Worm (Caenorhabditis elegans) whole organism, L3 larva: ENCODE results near the gene lron-10.

ENCODE experiments used
- ZK546.5 ChIP-seq: sonication (generic microtip); optimal IDR thresholded peaks from 2 replicates; lab custom pipeline; 2017; ENCODE audit warnings: missing biosample characterization, missing genetic modification characterization
- ama-1 ChIP-seq: fragments of 150-350 bp; optimal IDR thresholded peaks from 2 replicates; lab custom pipeline; 2018
- egl-27 ChIP-seq: sonication (generic microtip); optimal IDR thresholded peaks from 4 replicates; lab custom pipeline; 2017; ENCODE audit warnings: missing biosample characterization, missing genetic modification reagents, missing genetic modification characterization
- elt-2 ChIP-seq: sonication (generic microtip); optimal IDR thresholded peaks from 2 replicates; lab custom pipeline; 2016; ENCODE audit warnings: missing genetic modification reagents, mild to moderate bottlenecking, missing genetic modification characterization, missing compliant biosample characterization
- fos-1 ChIP-seq: fragments of 150-350 bp; optimal IDR thresholded peaks from 2 replicates; lab custom pipeline; 2014; ENCODE audit warnings: missing biosample characterization, missing genetic modification characterization
- lin-39 ChIP-seq: fragments of 150-350 bp; optimal IDR thresholded peaks from 2 replicates; lab custom pipeline; 2018; ENCODE audit warnings: missing biosample characterization, missing genetic modification reagents, missing genetic modification characterization
- nhr-12 ChIP-seq: fragments of 150-350 bp; optimal IDR thresholded peaks from 2 replicates; lab custom pipeline; 2014; ENCODE audit warnings: missing biosample characterization, missing genetic modification characterization
- pha-4 ChIP-seq: fragments of 150-350 bp; optimal IDR thresholded peaks from 2 replicates; lab custom pipeline; 2014; ENCODE audit warnings: missing biosample characterization, missing genetic modification reagents, missing genetic modification characterization
- pqm-1 ChIP-seq: fragments of 150-350 bp; optimal IDR thresholded peaks from 2 replicates; lab custom pipeline; 2017; ENCODE audit warnings: missing biosample characterization, missing genetic modification characterization, inconsistent platforms
- snpc-4 ChIP-seq: fragments of 150-350 bp; optimal IDR thresholded peaks from 2 replicates; lab custom pipeline; 2014; ENCODE audit warnings: missing biosample characterization, missing genetic modification characterization
- tbx-2 ChIP-seq: sonication (generic microtip); optimal IDR thresholded peaks from 2 replicates; lab custom pipeline; 2016; ENCODE audit warnings: mild to moderate bottlenecking, missing genetic modification characterization, missing compliant biosample characterization
- zag-1 ChIP-seq: fragments of 150-350 bp; optimal IDR thresholded peaks from 2 replicates; lab custom pipeline; 2014; ENCODE audit warnings: missing biosample characterization, missing genetic modification characterization

ce11 chrIII:10595066-10595465 lies 26.1 kb downstream of the lron-10 start, which contains the start of gene Y45F3A.9:
- no peak for TF ChIP-seq elt-2 (tag; lab: Kevin White, UChicago)
- no peak for TF ChIP-seq fos-1 (tag; lab: Kevin White, UChicago)
- no peak for TF ChIP-seq ZK546.5
- TF ChIP-seq snpc-4: no peak
- no peak for TF ChIP-seq pha-4
- TF ChIP-seq zag-1: no peak
- no peak for TF ChIP-seq lin-39 (tag; lab: Kevin White, UChicago)
- TF ChIP-seq ama-1: no peak
- TF ChIP-seq nhr-12 (tag; lab: Kevin White, UChicago): no peak
- TF ChIP-seq pqm-1 (tag; lab: Kevin White, UChicago): no peak
- no peak for TF ChIP-seq tbx-2 (tag; lab: Kevin White, UChicago)
- no peak for TF ChIP-seq egl-27 (tag; lab: Kevin White, UChicago)
